Worm (Caenorhabditis elegans) whole organism, L2 larva: Measurements from ENCODE around the gene cct-4.

Experiments
- F13H6.1 ChIP-seq: sonication (generic microtip); optimal IDR thresholded peaks from 2 replicates; lab custom pipeline; 2016; ENCODE audit warnings: missing genetic modification characterization, missing compliant biosample characterization
- R02D3.7 ChIP-seq: fragments of 150-350 bp; optimal IDR thresholded peaks from 2 replicates; lab custom pipeline; 2014; ENCODE audit warnings: missing biosample characterization, missing genetic modification characterization
- Y55F3AM.14 ChIP-seq: fragments of 200-800 bp; sonication (Bioruptor generic); optimal IDR thresholded peaks from 2 replicates; lab custom pipeline; 2018; ENCODE audit warnings: mild to moderate bottlenecking, missing genetic modification characterization, missing compliant biosample characterization
- ZK546.5 ChIP-seq: sonication (generic microtip); optimal IDR thresholded peaks from 2 replicates; lab custom pipeline; 2017; ENCODE audit warnings: missing biosample characterization, missing genetic modification characterization
- ama-1 ChIP-seq: fragments of 150-350 bp; optimal IDR thresholded peaks from 2 replicates; lab custom pipeline; 2018; ENCODE audit warnings: inconsistent platforms
- ceh-16 ChIP-seq: fragments of 150-350 bp; optimal IDR thresholded peaks from 2 replicates; lab custom pipeline; 2014; ENCODE audit warnings: missing biosample characterization, missing genetic modification characterization
- ceh-82 ChIP-seq: fragments of 150-350 bp; optimal IDR thresholded peaks from 2 replicates; lab custom pipeline; 2014; ENCODE audit warnings: missing biosample characterization, missing genetic modification characterization
- crh-2 ChIP-seq: sonication (generic microtip); optimal IDR thresholded peaks from 2 replicates; lab custom pipeline; 2017; ENCODE audit warnings: missing biosample characterization, missing genetic modification characterization
- dmd-4 ChIP-seq: sonication (generic microtip); optimal IDR thresholded peaks from 2 replicates; lab custom pipeline; 2017; ENCODE audit warnings: missing biosample characterization, missing genetic modification characterization
- egl-27 ChIP-seq: sonication (generic microtip); optimal IDR thresholded peaks from 3 replicates; lab custom pipeline; 2017; ENCODE audit warnings: missing biosample characterization, missing genetic modification reagents, missing genetic modification characterization
- elt-3 ChIP-seq: sonication (generic microtip); optimal IDR thresholded peaks from 2 replicates; lab custom pipeline; 2017; ENCODE audit warnings: missing biosample characterization, missing genetic modification characterization
- fos-1 ChIP-seq: fragments of 150-350 bp; optimal IDR thresholded peaks from 2 replicates; lab custom pipeline; 2014; ENCODE audit warnings: missing biosample characterization, missing genetic modification characterization
- gmeb-1 ChIP-seq: fragments of 150-350 bp; optimal IDR thresholded peaks from 2 replicates; lab custom pipeline; 2014; ENCODE audit warnings: missing biosample characterization, missing genetic modification characterization
- lin-13 ChIP-seq: fragments of 150-350 bp; optimal IDR thresholded peaks from 2 replicates; lab custom pipeline; 2014; ENCODE audit warnings: missing biosample characterization, missing genetic modification reagents, missing genetic modification characterization
- lin-39 ChIP-seq: fragments of 150-350 bp; optimal IDR thresholded peaks from 2 replicates; lab custom pipeline; 2014; ENCODE audit warnings: missing biosample characterization, missing genetic modification reagents, missing genetic modification characterization
- mab-5 ChIP-seq: fragments of 150-350 bp; optimal IDR thresholded peaks from 2 replicates; lab custom pipeline; 2014; ENCODE audit warnings: missing biosample characterization, missing genetic modification characterization
- mbf-1 ChIP-seq: sonication (generic microtip); optimal IDR thresholded peaks from 2 replicates; lab custom pipeline; 2017; ENCODE audit warnings: missing biosample characterization, missing genetic modification characterization
- mdl-1 ChIP-seq, 2 experiments: fragments of 150-350 bp in 1 of 2; sonication (generic microtip) in 1 of 2; optimal IDR thresholded peaks; 2 replicates each; lab custom pipeline; 2017; ENCODE audit warnings: missing biosample characterization in 2 of 2, missing genetic modification characterization in 2 of 2
- nhr-10 ChIP-seq: sonication (generic microtip); optimal IDR thresholded peaks from 2 replicates; lab custom pipeline; 2017; ENCODE audit warnings: missing biosample characterization, missing genetic modification characterization
- nhr-12 ChIP-seq: fragments of 150-350 bp; optimal IDR thresholded peaks from 2 replicates; lab custom pipeline; 2014; ENCODE audit warnings: missing biosample characterization, missing genetic modification characterization
- nhr-129 ChIP-seq: fragments of 150-350 bp; optimal IDR thresholded peaks from 2 replicates; lab custom pipeline; 2014; ENCODE audit warnings: missing biosample characterization, missing genetic modification characterization
- nhr-21 ChIP-seq: fragments of 150-350 bp; optimal IDR thresholded peaks from 2 replicates; lab custom pipeline; 2014; ENCODE audit warnings: missing biosample characterization, missing genetic modification characterization
- nhr-23 ChIP-seq: fragments of 150-350 bp; optimal IDR thresholded peaks from 2 replicates; lab custom pipeline; 2014; ENCODE audit warnings: missing biosample characterization, missing genetic modification reagents, missing genetic modification characterization
- nhr-237 ChIP-seq: fragments of 150-350 bp; optimal IDR thresholded peaks from 2 replicates; lab custom pipeline; 2014; ENCODE audit warnings: missing biosample characterization, missing genetic modification characterization
- nhr-25 ChIP-seq: fragments of 150-350 bp; sonication (generic microtip); optimal IDR thresholded peaks from 3 replicates; lab custom pipeline; 2014; ENCODE audit warnings: missing biosample characterization, missing genetic modification characterization
- peb-1 ChIP-seq: fragments of 150-350 bp; optimal IDR thresholded peaks from 2 replicates; lab custom pipeline; 2014; ENCODE audit warnings: missing biosample characterization, missing genetic modification characterization
- sem-4 ChIP-seq: fragments of 150-350 bp; optimal IDR thresholded peaks from 2 replicates; lab custom pipeline; 2014; ENCODE audit warnings: missing biosample characterization, missing genetic modification reagents, missing genetic modification characterization
- skn-1 ChIP-seq: sonication (generic microtip); optimal IDR thresholded peaks from 2 replicates; lab custom pipeline; 2017; ENCODE audit warnings: missing biosample characterization, missing genetic modification characterization
- sma-3 ChIP-seq: sonication (generic microtip); optimal IDR thresholded peaks from 2 replicates; lab custom pipeline; 2016; ENCODE audit warnings: missing genetic modification reagents, missing genetic modification characterization, missing compliant biosample characterization
- sma-9 ChIP-seq, 2 experiments: fragments of 150-350 bp in 1 of 2; sonication (generic microtip) in 1 of 2; optimal IDR thresholded peaks; 2 replicates each; lab custom pipeline; 2014 to 2016; ENCODE audit warnings: missing genetic modification characterization in 2 of 2, mild to moderate bottlenecking in 1 of 2, missing biosample characterization in 1 of 2, missing compliant biosample characterization in 1 of 2, missing genetic modification reagents in 1 of 2, moderate library complexity in 1 of 2
- snpc-4 ChIP-seq: fragments of 150-350 bp; optimal IDR thresholded peaks from 2 replicates; lab custom pipeline; 2014; ENCODE audit warnings: missing biosample characterization, missing genetic modification characterization
- unc-39 ChIP-seq: fragments of 150-350 bp; optimal IDR thresholded peaks from 2 replicates; lab custom pipeline; 2014; ENCODE audit warnings: missing biosample characterization, missing genetic modification characterization
- unc-55 ChIP-seq: fragments of 150-350 bp; sonication (generic microtip); optimal IDR thresholded peaks from 3 replicates; lab custom pipeline; 2014; ENCODE audit warnings: missing biosample characterization, missing genetic modification reagents, missing genetic modification characterization
- unc-62 ChIP-seq: fragments of 150-350 bp; optimal IDR thresholded peaks from 2 replicates; lab custom pipeline; 2014; ENCODE audit warnings: missing biosample characterization, missing genetic modification reagents, missing genetic modification characterization
- zag-1 ChIP-seq: fragments of 150-350 bp; optimal IDR thresholded peaks from 2 replicates; lab custom pipeline; 2014; ENCODE audit warnings: missing biosample characterization, missing genetic modification characterization
- ztf-11 ChIP-seq: sonication (generic microtip); optimal IDR thresholded peaks from 2 replicates; lab custom pipeline; 2017; ENCODE audit warnings: missing biosample characterization, missing genetic modification characterization

cct-4 gene

ce11 chrII:8249710-8250109 is 33.8 kb upstream of the cct-4 start:
- TF ChIP-seq sem-4 (no peak), fos-1 (tag; lab: Kevin White, UChicago) (peak; percentile 20)

- TF ChIP-seq nhr-10 (tag; lab: Kevin White, UChicago), result no peak
- TF ChIP-seq lin-13 (GFP tag; lab: Kevin White, UChicago), result no peak
- no peak for TF ChIP-seq unc-62
- TF ChIP-seq unc-55 (GFP tag; lab: Kevin White, UChicago), result no peak
- TF ChIP-seq ceh-82 (tag; lab: Kevin White, UChicago), result no peak
- no peak for TF ChIP-seq mbf-1
- TF ChIP-seq nhr-237 (tag; lab: Kevin White, UChicago), result no peak
- no peak for TF ChIP-seq egl-27 (tag; lab: Kevin White, UChicago)
- no peak for TF ChIP-seq nhr-23
- TF ChIP-seq snpc-4 (tag; lab: Kevin White, UChicago), result no peak
- no peak for TF ChIP-seq nhr-129 (tag; lab: Kevin White, UChicago)
- no peak for TF ChIP-seq unc-39 (tag; lab: Kevin White, UChicago)
Measured at ce11 chrII:8253160-8253793, 30.2 kb upstream of the cct-4 start, which contains the start of gene F35C11.5. Gene F35C11.5 (plus strand): TSS chrII:8253743.

ce11 chrII:8256013-8256412 is 27.5 kb upstream of the cct-4 start, which contains the start of gene F35C11.7:
Gene F35C11.7 (plus strand): TSS chrII:8256313.
- TF ChIP-seq sem-4 (no peak), sma-9 (GFP tag; optimal IDR thresholded peaks at IDR 0.05; lab: Kevin White, UChicago) (no peak), sma-9 (tag; optimal IDR thresholded peaks at IDR 0.05; lab: Kevin White, UChicago) (no peak), gmeb-1 (tag; lab: Kevin White, UChicago) (no peak), peb-1 (no peak), nhr-129 (tag; lab: Kevin White, UChicago) (no peak), R02D3.7 (no peak), mab-5 (no peak), ama-1 (lab: Kevin White, UChicago) (no peak), skn-1 (tag; lab: Kevin White, UChicago) (no peak), ztf-11 (tag; lab: Kevin White, UChicago) (no peak), nhr-23 (no peak), crh-2 (tag; lab: Kevin White, UChicago) (no peak), ceh-16 (no peak), F13H6.1 (tag; lab: Kevin White, UChicago) (no peak), mdl-1 (tag; optimal IDR thresholded peaks at IDR 0.05; lab: Kevin White, UChicago) (no peak)
- TF ChIP-seq, all 48 proteins: peak for 0

ce11 chrII:8259038-8259437 is 24.4 kb upstream of the cct-4 start, which contains the start of gene F35C11.6:
Gene F35C11.6 (minus strand): TSS chrII:8259138.
- TF ChIP-seq mbf-1 (no peak), lin-39 (tag; lab: Kevin White, UChicago) (no peak), nhr-21 (tag; lab: Kevin White, UChicago) (no peak), unc-39 (tag; lab: Kevin White, UChicago) (no peak), nhr-25 (no peak)

- TF ChIP-seq sma-9 (GFP tag; optimal IDR thresholded peaks at IDR 0.05; lab: Kevin White, UChicago) (peak; percentile 66), sma-9 (tag; optimal IDR thresholded peaks at IDR 0.05; lab: Kevin White, UChicago) (no peak), mab-5 (no peak), ZK546.5 (tag; lab: Kevin White, UChicago) (no peak), unc-62 (no peak), sma-3 (GFP tag; lab: Kevin White, UChicago) (peak; percentile 88), mbf-1 (no peak), gmeb-1 (tag; lab: Kevin White, UChicago) (no peak), nhr-12 (tag; lab: Kevin White, UChicago) (no peak), ceh-16 (no peak), nhr-10 (tag; lab: Kevin White, UChicago) (no peak), lin-39 (tag; lab: Kevin White, UChicago) (no peak), egl-27 (tag; lab: Kevin White, UChicago) (no peak), nhr-129 (tag; lab: Kevin White, UChicago) (peak; percentile 12), nhr-23 (no peak), lin-13 (GFP tag; lab: Kevin White, UChicago) (no peak), ztf-11 (tag; lab: Kevin White, UChicago) (no peak), zag-1 (tag; lab: Kevin White, UChicago) (no peak), dmd-4 (tag; lab: Kevin White, UChicago) (no peak), elt-3 (tag; lab: Kevin White, UChicago) (no peak), Y55F3AM.14 (GFP tag; lab: Kevin White, UChicago) (no peak), crh-2 (tag; lab: Kevin White, UChicago) (peak; percentile 23), mdl-1 (tag; optimal IDR thresholded peaks at IDR 0.05; lab: Kevin White, UChicago) (no peak), skn-1 (tag; lab: Kevin White, UChicago) (no peak)
Measured at ce11 chrII:8259674-8260073, 23.8 kb upstream of the cct-4 start.
